Worm (Caenorhabditis elegans): Measurements from ENCODE around the gene scl-19.

ce11 chrV:18750445-18750844, 18.7 kb downstream of the scl-19 start, which contains the start of the genes F11D11.21 and F11D11.12:
- TF ChIP-seq snpc-4 (GFP tag; optimal IDR thresholded peaks at IDR 0.05), result no peak
- no peak for TF ChIP-seq snpc-4 (tag; optimal IDR thresholded peaks at IDR 0.05)
- TF ChIP-seq nfya-2 (GFP tag; IDR thresholded peaks at IDR 0.05), result no peak
- TF ChIP-seq F37B4.10 (GFP tag; IDR thresholded peaks at IDR 0.05), result no peak
- no peak for TF ChIP-seq sdz-38 (tag; optimal IDR thresholded peaks at IDR 0.05)
- TF ChIP-seq Y53G8AR.9 (GFP tag; conservative IDR thresholded peaks at IDR 0.05), result no peak
- TF ChIP-seq ztf-3 (GFP tag; optimal IDR thresholded peaks at IDR 0.05), result no peak
- no peak for TF ChIP-seq tlf-1 (GFP tag; optimal IDR thresholded peaks at IDR 0.05)
- no peak for TF ChIP-seq akir-1 (GFP tag; optimal IDR thresholded peaks at IDR 0.05)
- no peak for TF ChIP-seq pha-4 (tag; optimal IDR thresholded peaks at IDR 0.05)
